Fruit fly (Drosophila melanogaster): Measurements from ENCODE around the gene Trf4-2.

DNA sequence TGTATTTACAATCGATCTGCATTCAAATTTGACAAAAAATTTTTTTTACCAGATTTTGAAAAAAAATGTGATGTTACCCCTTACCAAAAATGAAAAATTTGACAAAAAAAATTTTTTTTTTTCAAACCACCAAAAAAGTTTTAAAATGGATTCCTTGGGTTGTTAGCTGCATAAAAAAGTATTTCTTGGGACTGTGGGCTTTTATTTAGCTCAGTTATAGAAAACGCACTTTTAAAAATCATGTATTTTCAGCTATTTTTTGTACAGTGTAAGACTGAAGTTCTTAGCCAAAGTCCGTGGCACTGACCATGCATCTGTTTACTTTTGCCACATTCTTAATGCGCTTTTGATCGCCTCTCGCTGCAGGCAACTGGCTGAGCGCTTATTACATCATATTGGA is 40.4 kb downstream of the Trf4-2 start:
- TF ChIP-seq EcR (GFP tag; optimal IDR thresholded peaks at IDR 0.05) (no peak), Dll (optimal IDR thresholded peaks at IDR 0.05) (no peak), psq (optimal IDR thresholded peaks at IDR 0.05) (no peak), pan (optimal IDR thresholded peaks at IDR 0.05) (no peak), CG8478 (optimal IDR thresholded peaks at IDR 0.05) (no peak), usp (GFP tag; optimal IDR thresholded peaks at IDR 0.05) (no peak)

Data from whole organism.